Worm (Caenorhabditis elegans) whole organism, early embryonic: ENCODE results near the gene srx-122.

Experiments used
- B0310.2 ChIP-seq: sonication (generic microtip); optimal IDR thresholded peaks from 2 replicates; lab custom pipeline; 2016; ENCODE audit warnings: mild to moderate bottlenecking, missing genetic modification characterization, missing compliant biosample characterization
- F13C5.2 ChIP-seq: sonication (generic microtip); optimal IDR thresholded peaks from 2 replicates; lab custom pipeline; 2017; ENCODE audit warnings: mild to moderate bottlenecking, missing genetic modification characterization, inconsistent platforms, missing compliant biosample characterization
- aly-1 ChIP-seq: sonication (generic microtip); optimal IDR thresholded peaks from 2 replicates; lab custom pipeline; 2016; ENCODE audit warnings: missing genetic modification characterization, missing compliant biosample characterization
- ama-1 ChIP-seq: fragments of 150-350 bp; optimal IDR thresholded peaks from 2 replicates; lab custom pipeline; 2014
- ceh-13 ChIP-seq: fragments of 200-800 bp; sonication (Bioruptor generic); optimal IDR thresholded peaks from 2 replicates; lab custom pipeline; 2018; ENCODE audit warnings: mild to moderate bottlenecking, missing genetic modification characterization, missing compliant biosample characterization
- ets-7 ChIP-seq: sonication (generic microtip); optimal IDR thresholded peaks from 2 replicates; lab custom pipeline; 2016; ENCODE audit warnings: missing genotype, missing genetic modification characterization, missing compliant biosample characterization
- hnd-1 ChIP-seq: sonication (generic microtip); optimal IDR thresholded peaks from 2 replicates; lab custom pipeline; 2016; ENCODE audit warnings: missing genetic modification characterization, missing compliant biosample characterization
- scrt-1 ChIP-seq: fragments of 200-800 bp; sonication (Bioruptor generic); IDR thresholded peaks from 2 replicates; pipeline ENCODE4 v1.3.6; 2022; ENCODE audit warnings: missing genetic modification characterization, missing compliant biosample characterization
- sea-1 ChIP-seq: fragments of 200-800 bp; sonication (Bioruptor generic); conservative IDR thresholded peaks from 2 replicates; pipeline ENCODE4 v1.3.6; 2022; ENCODE audit warnings: missing genetic modification characterization, missing compliant biosample characterization
- tbx-37 ChIP-seq: fragments of 200-800 bp; sonication (Bioruptor generic); conservative IDR thresholded peaks from 2 replicates; pipeline ENCODE4 v1.3.6; 2022; ENCODE audit warnings: missing genetic modification reagents, missing genetic modification characterization, missing compliant biosample characterization
- tra-4 ChIP-seq: sonication (generic microtip); optimal IDR thresholded peaks from 2 replicates; lab custom pipeline; 2017; ENCODE audit warnings: missing genetic modification characterization, missing compliant biosample characterization

DNA sequence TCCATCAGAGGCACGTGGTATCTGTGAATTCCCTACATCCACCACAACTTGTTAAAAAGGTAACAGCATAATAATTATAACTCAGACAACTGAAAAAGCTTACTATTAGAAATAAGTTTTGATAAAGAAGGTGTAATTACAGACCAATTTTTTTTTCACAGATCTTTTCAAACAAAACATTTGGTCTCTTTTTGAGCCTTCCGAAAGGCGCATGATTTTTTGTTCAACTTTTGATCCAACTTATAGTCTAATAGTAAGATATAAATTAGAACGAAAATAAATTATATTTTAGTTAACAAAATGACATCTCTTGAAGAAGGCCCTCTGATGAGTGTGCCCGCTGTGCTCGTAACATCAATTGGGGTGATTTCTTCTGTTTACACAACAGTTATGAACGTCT is 10.5 kb upstream of the srx-122 start, which contains the start of gene srbc-3:
- TF ChIP-seq ceh-13 (GFP tag; lab: Kevin White, UChicago) (no peak), ama-1 (lab: Kevin White, UChicago) (no peak), B0310.2 (tag; lab: Kevin White, UChicago) (no peak), ets-7 (tag; lab: Kevin White, UChicago) (no peak), sea-1 (no peak), F13C5.2 (no peak), tra-4 (tag; lab: Kevin White, UChicago) (no peak), tbx-37 (GFP tag; lab: Robert Waterston, UW) (no peak), hnd-1 (tag; lab: Kevin White, UChicago) (no peak), aly-1 (tag; lab: Kevin White, UChicago) (no peak), scrt-1 (GFP tag; lab: Robert Waterston, UW) (no peak)
